4 worm cellular contexts compared by ENCODE assay signal in genomic region chrIII:9455980-9456658, ce11.
TF ChIP-seq lines count a peak whose summit lies in the region.

rheb-1 (minus strand) TSS chrIII:9456030.
spk-1 (plus strand) TSS chrIII:9456608.

TF ChIP-seq in whole organism, L2 larva, 48 proteins besides CTCF, POLR2A, EP300 and RAD21 (continued from another document):
- TF ChIP-seq nhr-129 (tag; optimal IDR thresholded peaks at IDR 0.05; lab: Kevin White, UChicago), result peak; percentile 90
- TF ChIP-seq aly-2 (tag; optimal IDR thresholded peaks at IDR 0.05; lab: Kevin White, UChicago), result no peak
- peak; percentile 93 for TF ChIP-seq sma-9 (GFP tag; optimal IDR thresholded peaks at IDR 0.05; lab: Kevin White, UChicago)
- TF ChIP-seq sma-9 (tag; optimal IDR thresholded peaks at IDR 0.05; lab: Kevin White, UChicago), result no peak
- no peak for TF ChIP-seq peb-1 (tag; optimal IDR thresholded peaks at IDR 0.05; lab: Kevin White, UChicago)
- peak; percentile 98 to 99 for TF ChIP-seq lsy-2 (tag; optimal IDR thresholded peaks at IDR 0.05; lab: Kevin White, UChicago)
- peak; percentile 82 for TF ChIP-seq gmeb-1 (tag; optimal IDR thresholded peaks at IDR 0.05; lab: Kevin White, UChicago)
- peak; percentile 53 for TF ChIP-seq Y55F3AM.14 (GFP tag; optimal IDR thresholded peaks at IDR 0.05; lab: Kevin White, UChicago)
- TF ChIP-seq mbf-1 (tag; optimal IDR thresholded peaks at IDR 0.05; lab: Kevin White, UChicago), result no peak
- TF ChIP-seq ztf-11 (tag; optimal IDR thresholded peaks at IDR 0.05; lab: Kevin White, UChicago), result no peak
- peak; percentile 67 for TF ChIP-seq mab-5 (tag; optimal IDR thresholded peaks at IDR 0.05; lab: Kevin White, UChicago)
- TF ChIP-seq alr-1 (tag; optimal IDR thresholded peaks at IDR 0.05; lab: Kevin White, UChicago), result no peak
- TF ChIP-seq crh-2 (tag; optimal IDR thresholded peaks at IDR 0.05; lab: Kevin White, UChicago), result peak; percentile 96
- no peak for TF ChIP-seq unc-62 (GFP tag; optimal IDR thresholded peaks at IDR 0.05; lab: Kevin White, UChicago)
- peak; percentile 99 for TF ChIP-seq C34F6.9 (tag; optimal IDR thresholded peaks at IDR 0.05; lab: Kevin White, UChicago)
- TF ChIP-seq skn-1 (tag; optimal IDR thresholded peaks at IDR 0.05; lab: Kevin White, UChicago), result peak; percentile 92
- peak; percentile 95 for TF ChIP-seq lin-11 (tag; optimal IDR thresholded peaks at IDR 0.05; lab: Kevin White, UChicago)
- peak in 1 of 2 experiments; percentile 6 for TF ChIP-seq mdl-1 (tag; optimal IDR thresholded peaks at IDR 0.05; lab: Kevin White, UChicago)
- TF ChIP-seq fos-1 (tag; optimal IDR thresholded peaks at IDR 0.05; lab: Kevin White, UChicago), result peak; percentile 88
- TF ChIP-seq F13H6.1 (tag; optimal IDR thresholded peaks at IDR 0.05; lab: Kevin White, UChicago), result peak; percentile 92
- peak; percentile 77 for TF ChIP-seq snpc-4 (tag; optimal IDR thresholded peaks at IDR 0.05; lab: Kevin White, UChicago)
- TF ChIP-seq nhr-11 (tag; optimal IDR thresholded peaks at IDR 0.05; lab: Kevin White, UChicago), result no peak
- no peak for TF ChIP-seq elt-3 (tag; optimal IDR thresholded peaks at IDR 0.05; lab: Kevin White, UChicago)
- peak; percentile 91 for TF ChIP-seq ztf-4 (tag; optimal IDR thresholded peaks at IDR 0.05; lab: Kevin White, UChicago)
- no peak for TF ChIP-seq nhr-12 (tag; optimal IDR thresholded peaks at IDR 0.05; lab: Kevin White, UChicago)
- peak; percentile 88 for TF ChIP-seq lin-13 (GFP tag; optimal IDR thresholded peaks at IDR 0.05; lab: Kevin White, UChicago)
TF ChIP-seq in whole organism, L2 larva: peak in this region for 28.

TF ChIP-seq in whole organism, L4 larva, 104 proteins besides CTCF, POLR2A, EP300 and RAD21 (continued from another document and continues in another):
- TF ChIP-seq pha-4 (GFP tag; IDR thresholded peaks at IDR 0.05; lab: Robert Waterston, UW) (peak; percentile 82), pha-4 (tag; optimal IDR thresholded peaks at IDR 0.05; lab: Kevin White, UChicago) (peak; percentile 89), zfp-3 (GFP tag; conservative IDR thresholded peaks at IDR 0.05; lab: Robert Waterston, UW) (peak; percentile 63; the same call in 1 of the 2 replicates), mes-2 (tag; optimal IDR thresholded peaks at IDR 0.05; lab: Kevin White, UChicago; ENCODE audit: poor library complexity, severe bottlenecking) (peak; percentile 94), dpl-1 (GFP tag; optimal IDR thresholded peaks at IDR 0.05; lab: Kevin White, UChicago) (peak; percentile 76), mdl-1 (tag; optimal IDR thresholded peaks at IDR 0.05; lab: Kevin White, UChicago) (peak in 1 of 2 experiments; percentile 64), ceh-62 (tag; optimal IDR thresholded peaks at IDR 0.05; lab: Kevin White, UChicago) (no peak), nhr-11 (tag; optimal IDR thresholded peaks at IDR 0.05; lab: Kevin White, UChicago) (peak; percentile 70), madf-5 (GFP tag; IDR thresholded peaks at IDR 0.05; lab: Robert Waterston, UW) (0 out of 4 replicates have a peak, but pooled peaks of 1 of the 2 experiments have one; percentile 14), Y48G9A.11 (GFP tag; IDR thresholded peaks at IDR 0.05; lab: Robert Waterston, UW) (no peak), nhr-48 (tag; optimal IDR thresholded peaks at IDR 0.05; lab: Kevin White, UChicago) (peak; percentile 89), spr-1 (tag; optimal IDR thresholded peaks at IDR 0.05; lab: Kevin White, UChicago) (peak; percentile 77), F10B5.3 (tag; optimal IDR thresholded peaks at IDR 0.05; lab: Kevin White, UChicago) (peak; percentile 37), nhr-77 (tag; optimal IDR thresholded peaks at IDR 0.05; lab: Kevin White, UChicago) (peak; percentile 93), lin-15B (tag; optimal IDR thresholded peaks at IDR 0.05; lab: Kevin White, UChicago) (no peak), hif-1 (tag; optimal IDR thresholded peaks at IDR 0.05; lab: Kevin White, UChicago) (peak; percentile 29 to 83), zip-2 (tag; optimal IDR thresholded peaks at IDR 0.05; lab: Kevin White, UChicago) (no peak), vab-7 (GFP tag; IDR thresholded peaks at IDR 0.05; lab: Robert Waterston, UW) (peak; percentile 66), ceh-20 (GFP tag; IDR thresholded peaks at IDR 0.05; lab: Robert Waterston, UW) (peak; percentile 91), lin-13 (GFP tag; optimal IDR thresholded peaks at IDR 0.05; lab: Kevin White, UChicago) (peak; percentile 85), hlh-30 (tag; optimal IDR thresholded peaks at IDR 0.05; lab: Kevin White, UChicago; ENCODE audit: insufficient read depth) (peak; percentile 97), ceh-44 (GFP tag; IDR thresholded peaks at IDR 0.05; lab: Robert Waterston, UW) (0 out of 2 replicates have a peak, but pooled peaks have one; percentile 43), nhr-25 (tag; optimal IDR thresholded peaks at IDR 0.05; lab: Kevin White, UChicago; ENCODE audit: borderline replicate concordance, insufficient read depth) (peak; percentile 67), daf-16 (GFP tag; optimal IDR thresholded peaks at IDR 0.05; lab: Kevin White, UChicago) (peak; percentile 50 to 74), daf-16 (tag; optimal IDR thresholded peaks at IDR 0.05; lab: Kevin White, UChicago) (peak; percentile 94), Y105C5A.15 (GFP tag; IDR thresholded peaks at IDR 0.05; lab: Robert Waterston, UW) (no peak), ceh-32 (tag; optimal IDR thresholded peaks at IDR 0.05; lab: Kevin White, UChicago; ENCODE audit: poor library complexity) (no peak), gei-8 (GFP tag; optimal IDR thresholded peaks at IDR 0.05; lab: Kevin White, UChicago) (no peak), ama-1 (optimal IDR thresholded peaks at IDR 0.05; lab: Kevin White, UChicago) (peak; percentile 18), ces-1 (GFP tag; optimal IDR thresholded peaks at IDR 0.05; lab: Kevin White, UChicago) (no peak), egl-27 (tag; optimal IDR thresholded peaks at IDR 0.05; lab: Kevin White, UChicago) (no peak), F26F4.8 (GFP tag; conservative IDR thresholded peaks at IDR 0.05; lab: Robert Waterston, UW) (no peak), T26A8.4 (GFP tag; IDR thresholded peaks at IDR 0.05; lab: Robert Waterston, UW) (peak; percentile 94), jun-1 (tag; optimal IDR thresholded peaks at IDR 0.05; lab: Kevin White, UChicago) (no peak), aly-2 (tag; optimal IDR thresholded peaks at IDR 0.05; lab: Kevin White, UChicago) (no peak)

TF ChIP-seq in whole organism, late embryonic, 69 proteins besides CTCF, POLR2A, EP300 and RAD21 (continued from another document and continues in another):
- TF ChIP-seq odd-2 (tag; optimal IDR thresholded peaks at IDR 0.05; lab: Kevin White, UChicago) (no peak), npax-4 (tag; optimal IDR thresholded peaks at IDR 0.05; lab: Kevin White, UChicago) (no peak), hlh-30 (tag; optimal IDR thresholded peaks at IDR 0.05; lab: Kevin White, UChicago; ENCODE audit: insufficient read depth) (peak; percentile 83), nhr-11 (tag; optimal IDR thresholded peaks at IDR 0.05; lab: Kevin White, UChicago) (no peak), C38D4.7 (GFP tag; optimal IDR thresholded peaks at IDR 0.05; lab: Kevin White, UChicago) (no peak), nfya-1 (tag; optimal IDR thresholded peaks at IDR 0.05; lab: Kevin White, UChicago) (peak; percentile 77), unc-86 (tag; optimal IDR thresholded peaks at IDR 0.05; lab: Kevin White, UChicago) (no peak), unc-3 (GFP tag; conservative IDR thresholded peaks at IDR 0.05; lab: Robert Waterston, UW) (no peak), unc-3 (tag; optimal IDR thresholded peaks at IDR 0.05; lab: Kevin White, UChicago) (no peak), ceh-18 (tag; optimal IDR thresholded peaks at IDR 0.05; lab: Kevin White, UChicago) (peak; percentile 29), che-1 (tag; optimal IDR thresholded peaks at IDR 0.05; lab: Kevin White, UChicago) (peak; percentile 34), zip-5 (tag; optimal IDR thresholded peaks at IDR 0.05; lab: Kevin White, UChicago) (no peak), pros-1 (tag; optimal IDR thresholded peaks at IDR 0.05; lab: Kevin White, UChicago) (no peak), lin-11 (tag; optimal IDR thresholded peaks at IDR 0.05; lab: Kevin White, UChicago) (no peak), ceh-6 (GFP tag; optimal IDR thresholded peaks at IDR 0.05; lab: Kevin White, UChicago) (no peak), ceh-9 (tag; optimal IDR thresholded peaks at IDR 0.05; lab: Kevin White, UChicago) (no peak), ceh-30 (tag; optimal IDR thresholded peaks at IDR 0.05; lab: Kevin White, UChicago) (no peak), pha-4 (tag; optimal IDR thresholded peaks at IDR 0.05; lab: Kevin White, UChicago) (no peak), ceh-45 (GFP tag; IDR thresholded peaks at IDR 0.05; lab: Robert Waterston, UW) (no peak), ceh-2 (tag; optimal IDR thresholded peaks at IDR 0.05; lab: Kevin White, UChicago) (no peak), lim-6 (tag; optimal IDR thresholded peaks at IDR 0.05; lab: Kevin White, UChicago) (no peak), gmeb-2 (tag; optimal IDR thresholded peaks at IDR 0.05; lab: Kevin White, UChicago) (no peak), fax-1 (tag; optimal IDR thresholded peaks at IDR 0.05; lab: Kevin White, UChicago) (no peak), ceh-24 (tag; optimal IDR thresholded peaks at IDR 0.05; lab: Kevin White, UChicago) (no peak), pha-2 (tag; optimal IDR thresholded peaks at IDR 0.05; lab: Kevin White, UChicago) (no peak), dmd-4 (tag; optimal IDR thresholded peaks at IDR 0.05; lab: Kevin White, UChicago; ENCODE audit: borderline replicate concordance) (no peak), unc-42 (tag; optimal IDR thresholded peaks at IDR 0.05; lab: Kevin White, UChicago) (peak; percentile 5), nhr-232 (tag; optimal IDR thresholded peaks at IDR 0.05; lab: Kevin White, UChicago) (no peak), hlh-8 (tag; optimal IDR thresholded peaks at IDR 0.05; lab: Kevin White, UChicago) (no peak), unc-55 (GFP tag; optimal IDR thresholded peaks at IDR 0.05; lab: Kevin White, UChicago) (peak; percentile 52), K02D7.2 (tag; optimal IDR thresholded peaks at IDR 0.05; lab: Kevin White, UChicago) (no peak), C08G9.2 (tag; optimal IDR thresholded peaks at IDR 0.05; lab: Kevin White, UChicago) (no peak), dve-1 (tag; optimal IDR thresholded peaks at IDR 0.05; lab: Kevin White, UChicago) (peak; percentile 31), tbx-2 (tag; optimal IDR thresholded peaks at IDR 0.05; lab: Kevin White, UChicago) (peak; percentile 58), tbx-7 (tag; optimal IDR thresholded peaks at IDR 0.05; lab: Kevin White, UChicago) (no peak), elt-2 (tag; optimal IDR thresholded peaks at IDR 0.05; lab: Kevin White, UChicago) (peak; percentile 85), ceh-48 (tag; optimal IDR thresholded peaks at IDR 0.05; lab: Kevin White, UChicago) (peak; percentile 94), sox-4 (tag; optimal IDR thresholded peaks at IDR 0.05; lab: Kevin White, UChicago) (no peak), hlh-15 (tag; optimal IDR thresholded peaks at IDR 0.05; lab: Kevin White, UChicago) (no peak), ceh-22 (tag; optimal IDR thresholded peaks at IDR 0.05; lab: Kevin White, UChicago) (no peak), ref-2 (tag; optimal IDR thresholded peaks at IDR 0.05; lab: Kevin White, UChicago) (no peak)

TF ChIP-seq in whole organism, mixed stage, embryonic, 35 proteins besides CTCF, POLR2A, EP300 and RAD21 (continued from another document):
- TF ChIP-seq unc-120 (tag; optimal IDR thresholded peaks at IDR 0.05; lab: Kevin White, UChicago; ENCODE audit: poor library complexity, severe bottlenecking) (peak; percentile 50), zip-8 (tag; optimal IDR thresholded peaks at IDR 0.05; lab: Kevin White, UChicago) (no peak), elt-1 (tag; optimal IDR thresholded peaks at IDR 0.05; lab: Kevin White, UChicago; ENCODE audit: borderline replicate concordance, insufficient read depth) (no peak), mab-5 (tag; optimal IDR thresholded peaks at IDR 0.05; lab: Kevin White, UChicago) (no peak)
